Fruit fly (Drosophila melanogaster) whole organism, adult: ENCODE measurements around the gene ORMDL.

ENCODE experiments used
- CG11617 ChIP-seq: fragments of 200-800 bp; sonication (Bioruptor generic); optimal IDR thresholded peaks from 2 replicates; lab custom pipeline; 2017; ENCODE audit warnings: mild to moderate bottlenecking, missing biosample characterization, missing genetic modification reagents, missing genetic modification characterization
- CG12768 ChIP-seq: fragments of 200-800 bp; sonication (Bioruptor generic); optimal IDR thresholded peaks from 2 replicates; lab custom pipeline; 2017; ENCODE audit warnings: missing biosample characterization, missing genetic modification characterization, mild to moderate bottlenecking, moderate library complexity, missing genetic modification reagents
- CG14711 ChIP-seq: fragments of 200-800 bp; sonication (Bioruptor generic); optimal IDR thresholded peaks from 2 replicates; lab custom pipeline; 2018; ENCODE audit warnings: missing biosample characterization, mild to moderate bottlenecking, missing genetic modification characterization, moderate library complexity
- CG1620 ChIP-seq: fragments of 200-800 bp; sonication (Bioruptor generic); optimal IDR thresholded peaks from 2 replicates; lab custom pipeline; 2016; ENCODE audit warnings: missing biosample characterization, missing genetic modification characterization
- CG33017 ChIP-seq: fragments of 200-800 bp; sonication (Bioruptor generic); optimal IDR thresholded peaks from 2 replicates; lab custom pipeline; 2018; ENCODE audit warnings: missing biosample characterization, mild to moderate bottlenecking, missing genetic modification characterization, moderate library complexity
- CG5204 ChIP-seq: fragments of 200-800 bp; sonication (Bioruptor generic); optimal IDR thresholded peaks from 2 replicates; lab custom pipeline; 2016; ENCODE audit warnings: missing biosample characterization, missing genetic modification characterization
- CG7045 ChIP-seq: fragments of 200-800 bp; sonication (Bioruptor generic); optimal IDR thresholded peaks from 2 replicates; lab custom pipeline; 2017; ENCODE audit warnings: missing biosample characterization, mild to moderate bottlenecking, missing genetic modification characterization
- CG7101 ChIP-seq: fragments of 200-800 bp; sonication (Bioruptor generic); optimal IDR thresholded peaks from 2 replicates; lab custom pipeline; 2018; ENCODE audit warnings: missing biosample characterization, mild to moderate bottlenecking, missing genetic modification characterization, moderate library complexity
- Clk ChIP-seq: fragments of 200-800 bp; sonication (Bioruptor generic); optimal IDR thresholded peaks from 2 replicates; lab custom pipeline; 2017; ENCODE audit warnings: missing biosample characterization, missing genetic modification characterization
- Crg-1 ChIP-seq: fragments of 200-800 bp; sonication (Bioruptor generic); optimal IDR thresholded peaks from 2 replicates; lab custom pipeline; 2016; ENCODE audit warnings: missing biosample characterization, missing genetic modification characterization
- Hr96 ChIP-seq: fragments of 200-800 bp; sonication (Bioruptor generic); optimal IDR thresholded peaks from 2 replicates; lab custom pipeline; 2016; ENCODE audit warnings: missing biosample characterization, missing genetic modification characterization
- Mnt ChIP-seq: fragments of 200-800 bp; sonication (Bioruptor generic); optimal IDR thresholded peaks from 2 replicates; lab custom pipeline; 2016; ENCODE audit warnings: missing biosample characterization, mild to moderate bottlenecking, missing genetic modification characterization
- bab1 ChIP-seq: fragments of 200-800 bp; sonication (Bioruptor generic); optimal IDR thresholded peaks from 3 replicates; lab custom pipeline; 2019; ENCODE audit warnings: missing biosample characterization, mild to moderate bottlenecking, missing genetic modification characterization, moderate library complexity
- cic ChIP-seq: fragments of 200-800 bp; sonication (Bioruptor generic); optimal IDR thresholded peaks from 2 replicates; lab custom pipeline; 2017; ENCODE audit warnings: missing biosample characterization, mild to moderate bottlenecking, missing genetic modification characterization, moderate library complexity
- cnc ChIP-seq, 2 experiments: fragments of >200 bp; optimal IDR thresholded peaks; 2 replicates each; lab custom pipeline; 2017
- kay ChIP-seq: fragments of 200-800 bp; sonication (Bioruptor generic); peaks from one replicate; lab custom pipeline; 2016; ENCODE audit warnings: missing biosample characterization, missing genetic modification characterization, borderline replicate concordance
- ovo ChIP-seq: fragments of 200-800 bp; sonication (Bioruptor generic); optimal IDR thresholded peaks from 2 replicates; lab custom pipeline; 2016; ENCODE audit warnings: missing biosample characterization, missing genetic modification characterization
- pad ChIP-seq: fragments of 200-800 bp; sonication (Bioruptor generic); optimal IDR thresholded peaks from 3 replicates; lab custom pipeline; 2017; ENCODE audit warnings: missing biosample characterization, missing genetic modification characterization, mild to moderate bottlenecking, moderate library complexity, missing genetic modification reagents
- tj ChIP-seq: fragments of 200-800 bp; sonication (Bioruptor generic); optimal IDR thresholded peaks from 3 replicates; lab custom pipeline; 2017; ENCODE audit warnings: missing biosample characterization, mild to moderate bottlenecking, missing genetic modification characterization, moderate library complexity
- toe ChIP-seq: fragments of 200-800 bp; sonication (Bioruptor generic); optimal IDR thresholded peaks from 2 replicates; lab custom pipeline; 2016; ENCODE audit warnings: missing biosample characterization, missing genetic modification characterization

Gene ORMDL

dm6 chr3L:21636265-21636993, 1.3 kb downstream of the ORMDL start, which contains the start of gene CG32444:
Gene CG32444 (plus strand): TSS chr3L:21636947.
- TF ChIP-seq CG7045 (GFP tag; lab: Kevin White, UChicago) (peak; percentile 37), CG12768 (GFP tag; lab: Kevin White, UChicago) (peak; percentile 65), CG33017 (tag; lab: Kevin White, UChicago) (peak; percentile 8), bab1 (no peak), CG7101 (peak; percentile 17), Crg-1 (GFP tag; lab: Kevin White, UChicago) (no peak), CG1620 (GFP tag; lab: Kevin White, UChicago) (no peak), tj (GFP tag; lab: Kevin White, UChicago) (no peak), CG14711 (no peak), CG5204 (GFP tag; lab: Kevin White, UChicago) (no peak), Clk (GFP tag; lab: Kevin White, UChicago) (no peak), pad (GFP tag; lab: Kevin White, UChicago) (peak; percentile 33), toe (GFP tag; lab: Kevin White, UChicago) (no peak), cnc (optimal IDR thresholded peaks at IDR 0.05; lab: Kevin White, UChicago) (no peak), CG11617 (GFP tag; lab: Kevin White, UChicago) (no peak), Mnt (GFP tag; lab: Kevin White, UChicago) (peak; percentile 37), ovo (no peak), Hr96 (no peak), cic (GFP tag; lab: Kevin White, UChicago) (peak; percentile 71), kay (GFP tag; lab: Kevin White, UChicago) (no peak)

dm6 chr3L:21639059-21639458, 4.0 kb downstream of the ORMDL start, which contains the start of gene CG32445:
Gene CG32445 (plus strand): TSS chr3L:21639359.
- TF ChIP-seq CG12768 (GFP tag; lab: Kevin White, UChicago) (no peak), pad (GFP tag; lab: Kevin White, UChicago) (no peak), Crg-1 (GFP tag; lab: Kevin White, UChicago) (no peak), Mnt (GFP tag; lab: Kevin White, UChicago) (no peak)

DNA sequence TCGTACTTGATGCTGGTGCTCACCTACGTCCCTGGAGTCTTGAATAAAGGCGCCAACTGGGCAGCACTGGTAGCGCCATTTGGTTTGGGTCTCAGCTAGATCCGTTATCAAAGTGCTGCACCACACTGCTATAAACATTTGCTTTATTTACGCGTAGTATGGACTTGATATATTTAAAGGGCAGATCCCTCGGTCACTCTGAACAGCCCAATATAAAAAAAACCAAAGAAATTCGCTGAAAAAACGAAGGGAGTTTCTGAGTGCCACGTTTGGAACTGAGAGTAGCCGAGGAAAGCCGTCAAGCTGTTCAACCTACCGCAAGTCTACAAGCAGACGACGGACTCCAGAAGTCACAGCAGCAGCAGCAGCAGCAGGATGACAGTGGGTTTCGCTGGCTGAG, 5.7 kb downstream of the ORMDL start, which contains the start of gene Atox1:
Gene Atox1, plus strand, starts transcription at position 181 of the 400 bp plus-strand sequence.
- TF ChIP-seq kay (GFP tag; lab: Kevin White, UChicago) (no peak), toe (GFP tag; lab: Kevin White, UChicago) (peak; percentile 35), tj (GFP tag; lab: Kevin White, UChicago) (no peak), CG5204 (GFP tag; lab: Kevin White, UChicago) (no peak), cic (GFP tag; lab: Kevin White, UChicago) (peak; percentile 38), pad (GFP tag; lab: Kevin White, UChicago) (peak; percentile 29), CG11617 (GFP tag; lab: Kevin White, UChicago) (no peak), Mnt (GFP tag; lab: Kevin White, UChicago) (no peak), CG7101 (peak; percentile 44), ovo (no peak), Clk (GFP tag; lab: Kevin White, UChicago) (no peak), bab1 (peak; percentile 75), CG33017 (tag; lab: Kevin White, UChicago) (no peak), CG1620 (GFP tag; lab: Kevin White, UChicago) (peak; percentile 33), CG14711 (peak; percentile 17), Hr96 (no peak), CG7045 (GFP tag; lab: Kevin White, UChicago) (peak; percentile 9), CG12768 (GFP tag; lab: Kevin White, UChicago) (peak; percentile 26), cnc (optimal IDR thresholded peaks at IDR 0.05; lab: Kevin White, UChicago) (no peak), Crg-1 (GFP tag; lab: Kevin White, UChicago) (peak; percentile 10)

dm6 chr3L:21642908-21643572, 7.9 kb downstream of the ORMDL start:
- no peak for TF ChIP-seq cnc (optimal IDR thresholded peaks at IDR 0.05; lab: Kevin White, UChicago)
- TF ChIP-seq tj (GFP tag; lab: Kevin White, UChicago) = no peak
- TF ChIP-seq ovo = no peak
- no peak for TF ChIP-seq CG1620 (GFP tag; lab: Kevin White, UChicago)
- TF ChIP-seq Mnt (GFP tag; lab: Kevin White, UChicago) = no peak
- no peak for TF ChIP-seq CG7045 (GFP tag; lab: Kevin White, UChicago)
- TF ChIP-seq CG7101 = no peak
- TF ChIP-seq cic (GFP tag; lab: Kevin White, UChicago) = no peak
- no peak for TF ChIP-seq CG11617 (GFP tag; lab: Kevin White, UChicago)
- TF ChIP-seq pad (GFP tag; lab: Kevin White, UChicago) = no peak
- TF ChIP-seq CG12768 (GFP tag; lab: Kevin White, UChicago) = no peak
- TF ChIP-seq CG14711 = no peak
- TF ChIP-seq Hr96 = no peak
- TF ChIP-seq bab1 = no peak
- TF ChIP-seq CG33017 (tag; lab: Kevin White, UChicago) = no peak
- no peak for TF ChIP-seq toe (GFP tag; lab: Kevin White, UChicago)
- no peak for TF ChIP-seq kay (GFP tag; lab: Kevin White, UChicago)
- no peak for TF ChIP-seq CG5204 (GFP tag; lab: Kevin White, UChicago)

- no peak for TF ChIP-seq CG7101
- TF ChIP-seq tj (GFP tag; lab: Kevin White, UChicago) = no peak
- TF ChIP-seq CG12768 (GFP tag; lab: Kevin White, UChicago) = no peak
- no peak for TF ChIP-seq CG11617 (GFP tag; lab: Kevin White, UChicago)
- no peak for TF ChIP-seq pad (GFP tag; lab: Kevin White, UChicago)
- TF ChIP-seq toe (GFP tag; lab: Kevin White, UChicago) = no peak
- no peak for TF ChIP-seq Hr96
These were observed 9.1 kb downstream of the ORMDL start for dm6 chr3L:21644176-21644575.
